Worm (Caenorhabditis elegans) whole organism, L4 larva: ENCODE measurements around the gene K02E11.3.

Experiments used
- D1046.2 ChIP-seq: fragments of 200-800 bp; sonication (Bioruptor generic); IDR thresholded peaks from 2 replicates; pipeline ENCODE4 v1.3.6; 2022; ENCODE audit warnings: missing genetic modification characterization, missing compliant biosample characterization
- F10B5.3 ChIP-seq: sonication (generic microtip); optimal IDR thresholded peaks from 2 replicates; lab custom pipeline; 2016; ENCODE audit warnings: mild to moderate bottlenecking, missing genetic modification characterization, missing compliant biosample characterization
- F37D6.2 ChIP-seq: sonication (generic microtip); optimal IDR thresholded peaks from 2 replicates; lab custom pipeline; 2016; ENCODE audit warnings: mild to moderate bottlenecking, missing genetic modification characterization, missing compliant biosample characterization
- F44E2.7 ChIP-seq: fragments of 200-800 bp; sonication (Bioruptor generic); IDR thresholded peaks from 2 replicates; pipeline ENCODE4 v2.1.2; 2022; ENCODE audit warnings: missing genetic modification characterization, missing compliant biosample characterization
- R02D3.7 ChIP-seq: fragments of 150-350 bp; sonication (generic microtip); optimal IDR thresholded peaks from 3 replicates; lab custom pipeline; 2014; ENCODE audit warnings: missing biosample characterization, missing genetic modification characterization
- T26A8.4 ChIP-seq: fragments of 200-800 bp; sonication (Bioruptor generic); IDR thresholded peaks from 2 replicates; pipeline ENCODE4 v1.3.6; 2022; ENCODE audit warnings: missing genetic modification characterization, missing compliant biosample characterization
- Y105C5A.15 ChIP-seq: fragments of 200-800 bp; sonication (Bioruptor generic); IDR thresholded peaks from 2 replicates; pipeline ENCODE4 v1.3.6; 2022; ENCODE audit warnings: missing genetic modification characterization, missing compliant biosample characterization
- Y5F2A.4 ChIP-seq: fragments of 200-800 bp; sonication (Bioruptor generic); optimal IDR thresholded peaks from 2 replicates; lab custom pipeline; 2018; ENCODE audit warnings: mild to moderate bottlenecking, missing genetic modification characterization, missing compliant biosample characterization
- Y75B8A.6 ChIP-seq: fragments of 200-800 bp; sonication (Bioruptor generic); IDR thresholded peaks from 2 replicates; pipeline ENCODE4 v1.3.6; 2022; ENCODE audit warnings: missing genetic modification reagents, missing genetic modification characterization, missing compliant biosample characterization
- aha-1 ChIP-seq: fragments of 150-350 bp; peaks from one replicate; lab custom pipeline; 2014; ENCODE audit warnings: missing biosample characterization, missing genetic modification characterization
- attf-4 ChIP-seq: sonication (generic microtip); optimal IDR thresholded peaks from 3 replicates; lab custom pipeline; 2017; ENCODE audit warnings: missing biosample characterization, missing genetic modification characterization
- ceh-20 ChIP-seq: fragments of 200-800 bp; sonication (Bioruptor generic); IDR thresholded peaks from 2 replicates; pipeline ENCODE4 v1.3.6; 2022; ENCODE audit warnings: missing genetic modification reagents, missing genetic modification characterization, missing compliant biosample characterization
- ces-1 ChIP-seq: fragments of 150-350 bp; sonication (generic microtip); optimal IDR thresholded peaks from 4 replicates; lab custom pipeline; 2014; ENCODE audit warnings: missing biosample characterization, missing genetic modification reagents, missing genetic modification characterization
- daf-12 ChIP-seq: fragments of 150-350 bp; optimal IDR thresholded peaks from 2 replicates; lab custom pipeline; 2014; ENCODE audit warnings: missing biosample characterization, missing genetic modification reagents, missing genetic modification characterization
- daf-19 ChIP-seq: fragments of 200-800 bp; sonication (Bioruptor generic); conservative IDR thresholded peaks from 2 replicates; pipeline ENCODE4 v1.3.6; 2022; ENCODE audit warnings: missing genetic modification characterization, missing compliant biosample characterization
- daf-8 ChIP-seq: fragments of 200-800 bp; sonication (Bioruptor generic); IDR thresholded peaks from 2 replicates; pipeline ENCODE4 v1.3.6; 2022; ENCODE audit warnings: missing genetic modification characterization, missing compliant biosample characterization
- dmd-6 ChIP-seq: fragments of 200-800 bp; sonication (Bioruptor generic); IDR thresholded peaks from 2 replicates; pipeline ENCODE4 v1.3.6; 2022; ENCODE audit warnings: missing genetic modification reagents, missing genetic modification characterization, missing compliant biosample characterization
- dmd-9 ChIP-seq: fragments of 200-800 bp; sonication (Bioruptor generic); IDR thresholded peaks from 2 replicates; pipeline ENCODE4 v1.3.6; 2022; ENCODE audit warnings: missing genetic modification reagents, missing genetic modification characterization, missing compliant biosample characterization
- dpl-1 ChIP-seq: fragments of 150-350 bp; optimal IDR thresholded peaks from 2 replicates; lab custom pipeline; 2014; ENCODE audit warnings: missing biosample characterization, missing genetic modification reagents, missing genetic modification characterization
- egl-27 ChIP-seq: sonication (generic microtip); optimal IDR thresholded peaks from 3 replicates; lab custom pipeline; 2017; ENCODE audit warnings: missing biosample characterization, missing genetic modification reagents, missing genetic modification characterization
- egl-43 ChIP-seq: fragments of 200-800 bp; sonication (Bioruptor generic); IDR thresholded peaks from 2 replicates; pipeline ENCODE4 v1.3.6; 2022; ENCODE audit warnings: missing genetic modification reagents, missing genetic modification characterization, missing compliant biosample characterization
- fos-1 ChIP-seq: fragments of 150-350 bp; optimal IDR thresholded peaks from 2 replicates; lab custom pipeline; 2014; ENCODE audit warnings: missing biosample characterization, missing genetic modification characterization
- hlh-30 ChIP-seq: sonication (generic microtip); optimal IDR thresholded peaks from 2 replicates; lab custom pipeline; 2017; ENCODE audit warnings: antibody characterized with exemption, mild to moderate bottlenecking, missing genetic modification characterization, missing compliant biosample characterization; ENCODE audit not compliant: insufficient read depth
- hmg-1.1 ChIP-seq: fragments of 200-800 bp; sonication (Bioruptor generic); IDR thresholded peaks from 2 replicates; pipeline ENCODE4 v1.3.6; 2022; ENCODE audit warnings: missing genetic modification reagents, missing genetic modification characterization, missing compliant biosample characterization
- jun-1 ChIP-seq: fragments of 150-350 bp; optimal IDR thresholded peaks from 2 replicates; lab custom pipeline; 2014; ENCODE audit warnings: missing biosample characterization, missing genetic modification reagents, missing genetic modification characterization
- lim-7 ChIP-seq: fragments of 200-800 bp; sonication (Bioruptor generic); IDR thresholded peaks from 2 replicates; pipeline ENCODE4 v1.3.6; 2022; ENCODE audit warnings: missing genetic modification characterization, missing compliant biosample characterization
- lin-29 ChIP-seq: fragments of 200-800 bp; sonication (Bioruptor generic); IDR thresholded peaks from 2 replicates; pipeline ENCODE4 v1.3.6; 2022; ENCODE audit warnings: missing genetic modification reagents, missing genetic modification characterization, missing compliant biosample characterization
- lin-38 ChIP-seq: fragments of 200-800 bp; sonication (Bioruptor generic); IDR thresholded peaks from 2 replicates; pipeline ENCODE4 v1.3.6; 2022; ENCODE audit warnings: missing genetic modification reagents, missing genetic modification characterization, missing compliant biosample characterization
- lin-39 ChIP-seq: fragments of 150-350 bp; optimal IDR thresholded peaks from 2 replicates; lab custom pipeline; 2014; ENCODE audit warnings: missing biosample characterization, missing genetic modification reagents, missing genetic modification characterization
- madf-5 ChIP-seq, 2 experiments: fragments of 200-800 bp; sonication (Bioruptor generic); IDR thresholded peaks; 2 replicates each; pipeline ENCODE4 v1.3.6; 2022; ENCODE audit warnings: missing compliant biosample characterization in 2 of 2, missing genetic modification characterization in 2 of 2
- mxl-2 ChIP-seq: fragments of 200-800 bp; sonication (Bioruptor generic); conservative IDR thresholded peaks from 2 replicates; pipeline ENCODE4 v1.3.6; 2022; ENCODE audit warnings: missing genetic modification reagents, missing genetic modification characterization, missing compliant biosample characterization
- mxl-3 ChIP-seq: fragments of 200-800 bp; sonication (Bioruptor generic); optimal IDR thresholded peaks from 2 replicates; lab custom pipeline; 2018; ENCODE audit warnings: mild to moderate bottlenecking, missing genetic modification characterization, missing compliant biosample characterization
- nhr-102 ChIP-seq: sonication (generic microtip); optimal IDR thresholded peaks from 2 replicates; lab custom pipeline; 2016; ENCODE audit warnings: mild to moderate bottlenecking, missing genetic modification characterization, moderate library complexity, missing compliant biosample characterization
- nhr-11 ChIP-seq: fragments of 150-350 bp; optimal IDR thresholded peaks from 2 replicates; lab custom pipeline; 2014; ENCODE audit warnings: missing biosample characterization, missing genetic modification characterization
- nhr-111 ChIP-seq: fragments of 200-800 bp; sonication (Bioruptor generic); optimal IDR thresholded peaks from 2 replicates; lab custom pipeline; 2018; ENCODE audit warnings: mild to moderate bottlenecking, missing genetic modification characterization, missing compliant biosample characterization
- nhr-41 ChIP-seq: fragments of 200-800 bp; sonication (Bioruptor generic); IDR thresholded peaks from 2 replicates; pipeline ENCODE4 v1.3.6; 2022; ENCODE audit warnings: missing genetic modification reagents, missing genetic modification characterization, missing compliant biosample characterization
- nhr-42 ChIP-seq: fragments of 200-800 bp; sonication (Bioruptor generic); IDR thresholded peaks from 2 replicates; pipeline ENCODE4 v1.3.6; 2022; ENCODE audit warnings: missing genetic modification characterization, missing compliant biosample characterization
- nhr-76 ChIP-seq: fragments of 150-350 bp; optimal IDR thresholded peaks from 2 replicates; lab custom pipeline; 2014; ENCODE audit warnings: missing biosample characterization, missing genetic modification characterization
- rbr-2 ChIP-seq: sonication (generic microtip); optimal IDR thresholded peaks from 2 replicates; lab custom pipeline; 2016; ENCODE audit warnings: missing genotype, missing genetic modification characterization, missing compliant biosample characterization
- saeg-2 ChIP-seq: fragments of 200-800 bp; sonication (Bioruptor generic); IDR thresholded peaks from 2 replicates; pipeline ENCODE4 v1.3.6; 2022; ENCODE audit warnings: missing genetic modification reagents, missing genetic modification characterization, missing compliant biosample characterization
- sdz-12 ChIP-seq: fragments of 200-800 bp; sonication (Bioruptor generic); optimal IDR thresholded peaks from 2 replicates; lab custom pipeline; 2018; ENCODE audit warnings: mild to moderate bottlenecking, missing genetic modification characterization, missing compliant biosample characterization
- set-16 ChIP-seq: fragments of 200-800 bp; sonication (Bioruptor generic); IDR thresholded peaks from 2 replicates; pipeline ENCODE4 v1.3.6; 2022; ENCODE audit warnings: missing genetic modification reagents, missing genetic modification characterization, missing compliant biosample characterization
- skn-1 ChIP-seq: fragments of 150-350 bp; optimal IDR thresholded peaks from 2 replicates; lab custom pipeline; 2014; ENCODE audit warnings: missing biosample characterization, missing genetic modification characterization
- spr-3 ChIP-seq: fragments of 200-800 bp; sonication (Bioruptor generic); optimal IDR thresholded peaks from 2 replicates; lab custom pipeline; 2018; ENCODE audit warnings: mild to moderate bottlenecking, missing genetic modification characterization, missing compliant biosample characterization
- tag-97 ChIP-seq: fragments of 200-800 bp; sonication (Bioruptor generic); IDR thresholded peaks from 2 replicates; pipeline ENCODE4 v1.3.6; 2022; ENCODE audit warnings: missing genetic modification characterization, missing compliant biosample characterization
- vab-7 ChIP-seq: fragments of 200-800 bp; sonication (Bioruptor generic); IDR thresholded peaks from 2 replicates; pipeline ENCODE4 v1.3.6; 2022; ENCODE audit warnings: missing genetic modification reagents, missing genetic modification characterization, missing compliant biosample characterization
- zag-1 ChIP-seq: fragments of 150-350 bp; optimal IDR thresholded peaks from 2 replicates; lab custom pipeline; 2014; ENCODE audit warnings: missing biosample characterization, missing genetic modification characterization
- zip-11 ChIP-seq: fragments of 200-800 bp; sonication (Bioruptor generic); IDR thresholded peaks from 2 replicates; pipeline ENCODE4 v1.3.6; 2022; ENCODE audit warnings: missing genetic modification characterization, missing compliant biosample characterization
- zip-2 ChIP-seq: fragments of 150-350 bp; optimal IDR thresholded peaks from 2 replicates; lab custom pipeline; 2014; ENCODE audit warnings: missing biosample characterization, missing genetic modification characterization
- ztf-11 ChIP-seq: fragments of 150-350 bp; optimal IDR thresholded peaks from 2 replicates; lab custom pipeline; 2014; ENCODE audit warnings: missing biosample characterization, missing genetic modification characterization
- ztf-7 ChIP-seq: fragments of 150-350 bp; optimal IDR thresholded peaks from 2 replicates; lab custom pipeline; 2014; ENCODE audit warnings: missing biosample characterization, missing genetic modification characterization

K02E11.3 gene

ce11 chrV:14200086-14200485, 46.6 kb downstream of the K02E11.3 start (continued):
- TF ChIP-seq zag-1 (tag; lab: Kevin White, UChicago) (no peak), D1046.2 (GFP tag; lab: Robert Waterston, UW) (peak; percentile 65; the same call in 1 of the 2 replicates), nhr-42 (peak; percentile 83), ceh-20 (GFP tag; lab: Robert Waterston, UW) (peak; percentile 85), nhr-111 (GFP tag; lab: Kevin White, UChicago) (no peak), saeg-2 (GFP tag; lab: Robert Waterston, UW) (peak; percentile 63; the same call in 1 of the 2 replicates), lin-29 (GFP tag; lab: Robert Waterston, UW) (no peak), nhr-41 (peak; percentile 72; the same call in 1 of the 2 replicates), lim-7 (GFP tag; lab: Robert Waterston, UW) (0 out of 2 replicates have a peak, but pooled peaks have one; percentile 29), egl-43 (GFP tag; lab: Robert Waterston, UW) (peak; percentile 68), ztf-11 (tag; lab: Kevin White, UChicago) (no peak), dpl-1 (peak; percentile 65), hmg-1.1 (peak; percentile 93), daf-8 (GFP tag; lab: Robert Waterston, UW) (0 out of 2 replicates have a peak, but pooled peaks have one; percentile 39), zip-11 (GFP tag; lab: Robert Waterston, UW) (no peak), tag-97 (GFP tag; lab: Robert Waterston, UW) (no peak), F44E2.7 (GFP tag; lab: Robert Waterston, UW) (no peak), F37D6.2 (tag; lab: Kevin White, UChicago) (peak; percentile 61), nhr-76 (tag; lab: Kevin White, UChicago) (peak; percentile 35), set-16 (GFP tag; lab: Robert Waterston, UW) (peak; percentile 61), nhr-102 (tag; lab: Kevin White, UChicago) (peak; percentile 79), ces-1 (GFP tag; lab: Kevin White, UChicago) (no peak), ztf-7 (tag; lab: Kevin White, UChicago) (peak; percentile 26), dmd-6 (GFP tag; lab: Robert Waterston, UW) (peak; percentile 95), madf-5 (GFP tag; IDR thresholded peaks at IDR 0.05; lab: Robert Waterston, UW) (no peak), aha-1 (tag; lab: Kevin White, UChicago) (peak; percentile 98), egl-27 (no peak), vab-7 (GFP tag; lab: Robert Waterston, UW) (peak; percentile 47; the same call in 1 of the 2 replicates), daf-19 (GFP tag; lab: Robert Waterston, UW) (0 out of 2 replicates have a peak, but pooled peaks have one; percentile 13), lin-39 (tag; lab: Kevin White, UChicago) (peak; percentile 21), zip-2 (tag; lab: Kevin White, UChicago) (peak; percentile 35)

- TF ChIP-seq sdz-12 (GFP tag; lab: Kevin White, UChicago): no peak
- TF ChIP-seq dpl-1: peak; percentile 7
- TF ChIP-seq lin-38: peak; percentile 29; the same call in 1 of the 2 replicates
- TF ChIP-seq jun-1 (tag; lab: Kevin White, UChicago): no peak
- TF ChIP-seq zag-1 (tag; lab: Kevin White, UChicago): no peak
- no peak for TF ChIP-seq Y75B8A.6 (GFP tag; lab: Robert Waterston, UW)
- no peak for TF ChIP-seq hmg-1.1
- TF ChIP-seq dmd-9 (GFP tag; lab: Robert Waterston, UW): no peak
- TF ChIP-seq Y105C5A.15 (GFP tag; lab: Robert Waterston, UW): no peak
- no peak for TF ChIP-seq fos-1 (tag; lab: Kevin White, UChicago)
- no peak for TF ChIP-seq spr-3 (GFP tag; lab: Kevin White, UChicago)
- no peak for TF ChIP-seq Y5F2A.4 (GFP tag; lab: Kevin White, UChicago)
- TF ChIP-seq mxl-2 (GFP tag; lab: Robert Waterston, UW): no peak
- no peak for TF ChIP-seq daf-12 (tag; lab: Kevin White, UChicago)
- no peak for TF ChIP-seq attf-4 (tag; lab: Kevin White, UChicago)
- peak; percentile 7 for TF ChIP-seq R02D3.7
- no peak for TF ChIP-seq rbr-2
- no peak for TF ChIP-seq F10B5.3 (tag; lab: Kevin White, UChicago)
- 0 out of 4 replicates have a peak, but pooled peaks of 1 of the 2 experiments have one; percentile 33 for TF ChIP-seq madf-5 (GFP tag; IDR thresholded peaks at IDR 0.05; lab: Robert Waterston, UW)
- TF ChIP-seq ceh-20 (GFP tag; lab: Robert Waterston, UW): 0 out of 2 replicates have a peak, but pooled peaks have one; percentile 36
- TF ChIP-seq skn-1 (tag; lab: Kevin White, UChicago): no peak
- TF ChIP-seq daf-19 (GFP tag; lab: Robert Waterston, UW): no peak
- TF ChIP-seq hlh-30: peak; percentile 52
- no peak for TF ChIP-seq egl-27
- peak; percentile 5 for TF ChIP-seq mxl-3 (GFP tag; lab: Kevin White, UChicago)
- no peak for TF ChIP-seq nhr-11 (tag; lab: Kevin White, UChicago)
- peak; percentile 65 for TF ChIP-seq T26A8.4 (GFP tag; lab: Robert Waterston, UW)
Measured at ce11 chrV:14197651-14198050, 49.0 kb downstream of the K02E11.3 start.
